Fruit fly (Drosophila melanogaster) whole organism, prepupa: ENCODE data around the gene CG43407.

Experiments
- Blimp-1 ChIP-seq: fragments of 200-800 bp; sonication (Bioruptor generic); optimal IDR thresholded peaks from 3 replicates; lab custom pipeline; 2017; ENCODE audit warnings: missing biosample characterization, missing genetic modification characterization, mild to moderate bottlenecking, moderate library complexity, missing genetic modification reagents
- CG10631 ChIP-seq: fragments of 200-800 bp; sonication (Bioruptor generic); optimal IDR thresholded peaks from 2 replicates; lab custom pipeline; 2016; ENCODE audit warnings: missing biosample characterization, missing genetic modification characterization
- CG15336 ChIP-seq: fragments of 200-800 bp; sonication (Bioruptor generic); IDR thresholded peaks from 2 replicates; pipeline ENCODE4 v1.3.6; 2022; ENCODE audit warnings: missing biosample characterization, missing genetic modification characterization
- CG16779 ChIP-seq: fragments of 200-800 bp; sonication (Bioruptor generic); optimal IDR thresholded peaks from 3 replicates; lab custom pipeline; 2017; ENCODE audit warnings: missing biosample characterization, mild to moderate bottlenecking, missing genetic modification characterization
- CG3032 ChIP-seq: fragments of 200-800 bp; optimal IDR thresholded peaks from 2 replicates; lab custom pipeline; 2019; ENCODE audit warnings: missing biosample characterization, mild to moderate bottlenecking, missing genetic modification characterization, moderate library complexity
- CG31627 ChIP-seq: fragments of 200-800 bp; sonication (Bioruptor generic); optimal IDR thresholded peaks from 3 replicates; lab custom pipeline; 2016; ENCODE audit warnings: missing biosample characterization, missing genetic modification characterization
- CG32006 ChIP-seq: fragments of 200-800 bp; sonication (Bioruptor generic); optimal IDR thresholded peaks from 3 replicates; lab custom pipeline; 2017; ENCODE audit warnings: missing biosample characterization, mild to moderate bottlenecking, missing genetic modification characterization
- CG34406 ChIP-seq: fragments of 200-800 bp; sonication (Bioruptor generic); optimal IDR thresholded peaks from 3 replicates; lab custom pipeline; 2016; ENCODE audit warnings: missing biosample characterization, missing genetic modification characterization
- CG3919 ChIP-seq: fragments of 200-800 bp; sonication (Bioruptor generic); optimal IDR thresholded peaks from 3 replicates; lab custom pipeline; 2016; ENCODE audit warnings: missing biosample characterization, missing genetic modification characterization
- CG6792 ChIP-seq: fragments of 200-800 bp; sonication (Bioruptor generic); optimal IDR thresholded peaks from 3 replicates; lab custom pipeline; 2016; ENCODE audit warnings: missing biosample characterization, missing genetic modification characterization
- CG6854 ChIP-seq: fragments of 200-800 bp; sonication (Bioruptor generic); optimal IDR thresholded peaks from 2 replicates; lab custom pipeline; 2017; ENCODE audit warnings: missing biosample characterization, mild to moderate bottlenecking, missing genetic modification characterization
- CG7368 ChIP-seq: fragments of 200-800 bp; sonication (Bioruptor generic); optimal IDR thresholded peaks from 3 replicates; lab custom pipeline; 2016; ENCODE audit warnings: missing biosample characterization, missing genetic modification characterization
- CG8119 ChIP-seq: fragments of 200-800 bp; sonication (Bioruptor generic); IDR thresholded peaks from 3 replicates; pipeline ENCODE4 v1.3.6; 2022; ENCODE audit warnings: missing biosample characterization, missing genetic modification characterization
- CG8632 ChIP-seq: fragments of 200-800 bp; sonication (Bioruptor generic); optimal IDR thresholded peaks from 3 replicates; lab custom pipeline; 2016; ENCODE audit warnings: missing biosample characterization, missing genetic modification characterization
- Eip75B ChIP-seq: fragments of 200-800 bp; sonication (Bioruptor generic); optimal IDR thresholded peaks from 3 replicates; lab custom pipeline; 2016; ENCODE audit warnings: missing biosample characterization, missing genetic modification characterization
- Eip78C ChIP-seq: fragments of 200-800 bp; sonication (Bioruptor generic); peaks from one replicate; lab custom pipeline; 2016; ENCODE audit warnings: missing biosample characterization, missing genetic modification characterization
- Ets21C ChIP-seq: fragments of 200-800 bp; sonication (Bioruptor generic); optimal IDR thresholded peaks from 3 replicates; lab custom pipeline; 2016; ENCODE audit warnings: missing biosample characterization, missing genetic modification characterization
- Ets96B ChIP-seq: fragments of 200-800 bp; optimal IDR thresholded peaks from 2 replicates; lab custom pipeline; 2019; ENCODE audit warnings: missing biosample characterization, mild to moderate bottlenecking, missing genetic modification characterization, moderate library complexity
- Hr38 ChIP-seq: sonication (Bioruptor generic); optimal IDR thresholded peaks from 2 replicates; lab custom pipeline; 2016; ENCODE audit warnings: missing biosample characterization, missing genetic modification characterization
- Hr39 ChIP-seq: fragments of 200-800 bp; sonication (Bioruptor generic); optimal IDR thresholded peaks from 2 replicates; lab custom pipeline; 2016; ENCODE audit warnings: missing biosample characterization, missing genetic modification characterization
- OdsH ChIP-seq: fragments of 200-800 bp; sonication (Bioruptor generic); optimal IDR thresholded peaks from 3 replicates; lab custom pipeline; 2016; ENCODE audit warnings: missing biosample characterization, missing genetic modification characterization
- Sox14 ChIP-seq: fragments of 200-800 bp; sonication (Bioruptor generic); optimal IDR thresholded peaks from 3 replicates; lab custom pipeline; 2016; ENCODE audit warnings: missing biosample characterization, missing genetic modification characterization
- achi ChIP-seq: fragments of 200-800 bp; sonication (Bioruptor generic); optimal IDR thresholded peaks from 3 replicates; lab custom pipeline; 2016; ENCODE audit warnings: missing biosample characterization, missing genetic modification characterization
- acj6 ChIP-seq: fragments of 200-800 bp; sonication (Bioruptor generic); optimal IDR thresholded peaks from 3 replicates; lab custom pipeline; 2016; ENCODE audit warnings: missing biosample characterization, missing genetic modification characterization
- cyc ChIP-seq: fragments of 200-800 bp; sonication (Bioruptor generic); optimal IDR thresholded peaks from 3 replicates; lab custom pipeline; 2016; ENCODE audit warnings: missing biosample characterization, missing genetic modification characterization
- dac ChIP-seq: fragments of 200-800 bp; sonication (Bioruptor generic); optimal IDR thresholded peaks from 2 replicates; lab custom pipeline; 2017; ENCODE audit warnings: missing biosample characterization, mild to moderate bottlenecking, missing genetic modification characterization
- dsx ChIP-seq: fragments of 200-800 bp; optimal IDR thresholded peaks from 3 replicates; lab custom pipeline; 2019; ENCODE audit warnings: missing biosample characterization, mild to moderate bottlenecking, missing genetic modification characterization, moderate library complexity; ENCODE audit not compliant: poor library complexity, severe bottlenecking
- eg ChIP-seq: fragments of 200-800 bp; sonication (Bioruptor generic); IDR thresholded peaks from 3 replicates; pipeline ENCODE4 v1.3.6; 2022; ENCODE audit warnings: missing biosample characterization, missing genetic modification characterization
- esn ChIP-seq: fragments of 200-800 bp; sonication (Bioruptor generic); optimal IDR thresholded peaks from 2 replicates; lab custom pipeline; 2016; ENCODE audit warnings: missing biosample characterization, mild to moderate bottlenecking, missing genetic modification characterization, moderate library complexity
- fd59A ChIP-seq: fragments of 200-800 bp; sonication (Bioruptor generic); optimal IDR thresholded peaks from 2 replicates; lab custom pipeline; 2017; ENCODE audit warnings: missing biosample characterization, mild to moderate bottlenecking, missing genetic modification characterization, missing genetic modification reagents
- lz ChIP-seq: fragments of 200-800 bp; sonication (Bioruptor generic); optimal IDR thresholded peaks from 3 replicates; lab custom pipeline; 2016; ENCODE audit warnings: missing biosample characterization, missing genetic modification characterization
- pdm3 ChIP-seq: fragments of 200-800 bp; sonication (Bioruptor generic); optimal IDR thresholded peaks from 3 replicates; lab custom pipeline; 2016; ENCODE audit warnings: missing biosample characterization, missing genetic modification characterization
- salr ChIP-seq, 2 experiments: fragments of 200-800 bp; sonication (Bioruptor generic); optimal IDR thresholded peaks; 3 replicates each; lab custom pipeline; 2016 to 2018; ENCODE audit warnings: missing biosample characterization in 2 of 2, missing genetic modification characterization in 2 of 2, mild to moderate bottlenecking in 1 of 2
- spab ChIP-seq: fragments of 200-800 bp; sonication (Bioruptor generic); optimal IDR thresholded peaks from 2 replicates; lab custom pipeline; 2017; ENCODE audit warnings: missing biosample characterization, mild to moderate bottlenecking, missing genetic modification characterization, missing genetic modification reagents
- ss ChIP-seq, 2 experiments: fragments of 200-800 bp; sonication (Bioruptor generic); optimal IDR thresholded peaks; 2 replicates in 1 of 2; 3 replicates in 1 of 2; lab custom pipeline; 2017 to 2018; ENCODE audit warnings: mild to moderate bottlenecking in 2 of 2, missing biosample characterization in 2 of 2, missing genetic modification characterization in 2 of 2, moderate library complexity in 1 of 2
- svp ChIP-seq: fragments of 200-800 bp; sonication (Bioruptor generic); peaks from one replicate; lab custom pipeline; 2016; ENCODE audit warnings: missing biosample characterization, missing genetic modification characterization
- topi ChIP-seq: fragments of 200-800 bp; sonication (Bioruptor generic); optimal IDR thresholded peaks from 3 replicates; lab custom pipeline; 2016; ENCODE audit warnings: missing biosample characterization, missing genetic modification characterization

Gene CG43407

DNA sequence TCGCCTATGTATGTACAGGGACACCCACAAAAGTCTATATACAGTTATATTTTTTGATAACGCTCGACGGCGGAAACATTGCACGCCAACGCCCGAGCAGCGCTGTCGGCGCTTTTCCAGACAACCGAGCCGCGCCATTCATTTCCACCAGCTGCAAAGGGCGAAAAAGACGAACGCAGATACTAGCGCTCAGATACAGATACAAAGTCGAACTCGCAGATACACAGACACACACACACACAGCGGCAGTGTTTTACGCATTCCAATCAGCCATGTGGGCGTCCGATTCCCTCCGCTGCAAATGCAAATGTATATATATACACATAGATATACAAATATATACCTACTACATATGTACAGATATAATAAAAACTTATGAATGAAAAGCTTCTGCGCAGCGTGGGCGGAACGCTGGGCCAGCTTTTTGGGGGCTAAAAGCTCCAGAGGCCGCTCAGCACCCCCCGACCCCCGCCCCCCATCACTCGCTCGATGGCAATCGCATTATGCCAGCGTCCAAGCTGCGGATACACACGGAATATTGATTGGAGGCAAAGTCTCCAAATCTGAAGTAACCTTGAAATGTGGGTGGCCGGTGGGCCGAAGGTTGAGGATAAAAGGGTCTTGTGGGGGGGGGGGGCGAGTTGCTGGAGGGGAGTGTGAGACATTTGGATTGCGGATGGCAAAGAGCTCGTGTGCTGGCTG, 38.4 kb upstream of the CG43407 start (continued):
- no peak for TF ChIP-seq CG3919 (GFP tag; lab: Kevin White, UChicago)
- no peak for TF ChIP-seq fd59A (GFP tag; lab: Kevin White, UChicago)
- peak; percentile 22 for TF ChIP-seq CG7368
- TF ChIP-seq acj6 (GFP tag; lab: Kevin White, UChicago): no peak
- TF ChIP-seq Eip75B (GFP tag; lab: Kevin White, UChicago): peak; percentile 1
- TF ChIP-seq Sox14: no peak
- TF ChIP-seq CG31627: no peak
- TF ChIP-seq spab: no peak
- no peak for TF ChIP-seq CG15336
- TF ChIP-seq, all 60 proteins: peak for 18

DNA sequence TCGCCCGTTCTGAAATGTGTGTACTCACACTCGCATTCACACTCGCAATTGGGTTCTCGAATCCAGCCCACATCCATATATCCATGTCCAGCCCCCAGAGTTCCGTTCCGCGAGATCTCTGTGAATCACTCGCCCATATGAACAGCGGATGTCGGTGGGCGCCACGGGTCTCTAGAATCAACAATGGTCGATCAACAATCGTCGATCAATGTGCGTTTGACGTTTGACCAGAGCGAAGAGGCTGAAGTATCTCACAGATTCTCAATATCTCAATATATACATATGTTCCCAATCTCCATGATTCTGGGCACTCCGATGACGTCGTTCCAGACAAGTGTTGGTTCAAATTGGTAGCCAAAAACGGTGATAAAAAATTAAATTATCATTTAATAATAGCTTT, 35.9 kb upstream of the CG43407 start:
- TF ChIP-seq Hr38 (no peak), CG6854 (no peak), salr (GFP tag; optimal IDR thresholded peaks at IDR 0.05; lab: Kevin White, UChicago) (no peak), cyc (no peak)

DNA sequence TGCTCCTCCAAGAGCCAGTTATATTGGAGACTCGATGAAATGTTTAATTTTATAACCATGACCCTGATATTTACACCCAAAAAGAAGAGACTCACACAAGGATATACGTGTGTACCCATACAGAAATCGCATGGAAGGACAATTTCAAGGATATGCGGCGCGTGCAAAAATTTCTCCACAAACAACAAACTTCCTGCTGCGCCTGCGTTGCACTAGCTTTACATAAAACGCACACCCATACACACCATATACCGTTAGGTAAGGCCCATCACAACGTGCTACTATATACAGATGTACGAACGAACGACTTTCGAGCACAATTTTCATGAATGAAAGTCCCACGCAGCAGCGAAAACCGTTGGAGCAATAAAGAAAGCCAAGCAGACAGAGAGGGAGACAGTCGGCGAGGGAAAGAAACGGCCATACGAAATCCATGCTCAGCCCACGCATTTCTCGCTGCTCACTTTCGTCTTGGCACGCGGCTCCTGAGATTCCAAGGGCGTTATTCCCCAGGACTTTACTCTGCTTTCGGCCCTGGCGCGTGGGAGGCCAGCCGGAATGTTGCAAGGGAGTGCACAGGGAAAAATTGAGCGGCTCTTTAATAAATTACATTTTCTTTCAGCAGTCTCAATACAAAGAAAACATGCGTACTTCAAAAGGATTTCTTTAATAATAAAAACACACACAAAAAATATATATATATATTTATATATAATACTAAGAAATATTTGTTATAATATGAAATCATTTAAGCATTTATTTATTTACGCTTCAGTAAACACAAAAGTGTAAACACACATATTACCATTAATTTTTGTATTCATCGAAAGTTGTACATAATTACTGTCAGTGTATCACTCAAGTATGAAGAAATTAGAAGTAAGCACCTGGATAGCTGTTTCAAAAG, 34.4 kb upstream of the CG43407 start:
- TF ChIP-seq Hr38: no peak
- peak; percentile 65 for TF ChIP-seq Eip78C (GFP tag; lab: Kevin White, UChicago)
- TF ChIP-seq CG34406 (GFP tag; lab: Kevin White, UChicago): peak; percentile 56
- TF ChIP-seq CG6792 (GFP tag; lab: Kevin White, UChicago): peak; percentile 23
- peak; percentile 11 for TF ChIP-seq dsx
- TF ChIP-seq dac (GFP tag; lab: Kevin White, UChicago): no peak
- TF ChIP-seq Hr39 (GFP tag; lab: Kevin White, UChicago): no peak
- peak; percentile 9 for TF ChIP-seq Blimp-1
- no peak for TF ChIP-seq Ets21C
- TF ChIP-seq eg (GFP tag; lab: Robert Waterston, UW): peak; percentile 37; the same call in 1 of the 3 replicates
- TF ChIP-seq spab: peak; percentile 10
- peak; percentile 33 for TF ChIP-seq acj6 (GFP tag; lab: Kevin White, UChicago)
- TF ChIP-seq CG7368: peak; percentile 17
- TF ChIP-seq OdsH (GFP tag; lab: Kevin White, UChicago): peak; percentile 19
- TF ChIP-seq CG8632 (GFP tag; lab: Kevin White, UChicago): peak; percentile 49
- peak; percentile 52 for TF ChIP-seq CG32006
- peak; percentile 19 for TF ChIP-seq cyc
- peak; percentile 15 for TF ChIP-seq CG3919 (GFP tag; lab: Kevin White, UChicago)
- peak; percentile 23 for TF ChIP-seq achi (GFP tag; lab: Kevin White, UChicago)
- peak; percentile 0 for TF ChIP-seq CG31627
- TF ChIP-seq CG16779 (tag; lab: Kevin White, UChicago): peak; percentile 20
- peak; percentile 40 for TF ChIP-seq svp (GFP tag; lab: Kevin White, UChicago)
- peak; percentile 15 for TF ChIP-seq topi
- no peak for TF ChIP-seq pdm3 (GFP tag; lab: Kevin White, UChicago)
- TF ChIP-seq lz (GFP tag; lab: Kevin White, UChicago): no peak
- peak; percentile 33 for TF ChIP-seq Ets96B (tag; lab: Kevin White, UChicago)
- TF ChIP-seq CG8119 (GFP tag; lab: Robert Waterston, UW): no peak
- peak; percentile 40; the same call in 1 of the 2 replicates for TF ChIP-seq CG15336
- TF ChIP-seq salr (GFP tag; optimal IDR thresholded peaks at IDR 0.05; lab: Kevin White, UChicago): peak in 1 of 2 experiments; percentile 16
- peak in 1 of 2 experiments; percentile 9 for TF ChIP-seq ss (GFP tag; optimal IDR thresholded peaks at IDR 0.05; lab: Kevin White, UChicago)
- peak; percentile 33 for TF ChIP-seq CG10631 (GFP tag; lab: Kevin White, UChicago)
- TF ChIP-seq esn (GFP tag; lab: Kevin White, UChicago): peak; percentile 28
- TF ChIP-seq CG3032 (tag; lab: Kevin White, UChicago): peak; percentile 34
